Worm (Caenorhabditis elegans): Measurements from ENCODE around the gene C28H8.2.

C28H8.2 gene

ce11 chrIII:5938013-5938412 lies 17.9 kb downstream of the C28H8.2 start (continued):
- TF ChIP-seq zag-1 (tag; optimal IDR thresholded peaks at IDR 0.05) (no peak), hlh-30 (tag; optimal IDR thresholded peaks at IDR 0.05; ENCODE audit: insufficient read depth) (peak; percentile 93), arid-1 (GFP tag; conservative IDR thresholded peaks at IDR 0.05) (peak; percentile 9; the same call in 1 of the 2 replicates), dve-1 (tag; optimal IDR thresholded peaks at IDR 0.05; ENCODE audit: insufficient read depth) (peak; percentile 91), ztf-11 (tag; optimal IDR thresholded peaks at IDR 0.05) (no peak), lin-15B (tag; optimal IDR thresholded peaks at IDR 0.05) (no peak), nhr-111 (GFP tag; optimal IDR thresholded peaks at IDR 0.05) (no peak), lim-7 (GFP tag; IDR thresholded peaks at IDR 0.05) (no peak), dmd-8 (GFP tag; IDR thresholded peaks at IDR 0.05) (no peak), lir-3 (tag; optimal IDR thresholded peaks at IDR 0.05) (no peak), F26F4.8 (GFP tag; conservative IDR thresholded peaks at IDR 0.05) (no peak), nhr-77 (tag; optimal IDR thresholded peaks at IDR 0.05) (peak; percentile 12), nhr-42 (GFP tag; IDR thresholded peaks at IDR 0.05) (no peak), hif-1 (tag; optimal IDR thresholded peaks at IDR 0.05) (peak in 1 of 2 experiments; percentile 53), spr-1 (tag; optimal IDR thresholded peaks at IDR 0.05) (peak; percentile 54), rbr-2 (tag; optimal IDR thresholded peaks at IDR 0.05) (peak; percentile 66)

- TF ChIP-seq hlh-11 (tag; optimal IDR thresholded peaks at IDR 0.05) (peak; percentile 24), pqm-1 (tag; optimal IDR thresholded peaks at IDR 0.05) (peak; percentile 23), unc-39 (tag; optimal IDR thresholded peaks at IDR 0.05) (no peak), saeg-2 (GFP tag; IDR thresholded peaks at IDR 0.05) (no peak), ceh-44 (GFP tag; IDR thresholded peaks at IDR 0.05) (peak; percentile 18; the same call in 1 of the 2 replicates), vab-7 (GFP tag; IDR thresholded peaks at IDR 0.05) (no peak), Y75B8A.6 (GFP tag; IDR thresholded peaks at IDR 0.05) (no peak), set-16 (GFP tag; IDR thresholded peaks at IDR 0.05) (no peak), dmd-6 (GFP tag; IDR thresholded peaks at IDR 0.05) (0 out of 2 replicates have a peak, but pooled peaks have one; percentile 33), dmd-9 (GFP tag; IDR thresholded peaks at IDR 0.05) (no peak), ceh-20 (GFP tag; IDR thresholded peaks at IDR 0.05) (peak; percentile 58), skn-1 (tag; optimal IDR thresholded peaks at IDR 0.05) (no peak), lsy-2 (tag; optimal IDR thresholded peaks at IDR 0.05) (no peak), nhr-77 (tag; optimal IDR thresholded peaks at IDR 0.05) (peak; percentile 36), snpc-4 (tag; optimal IDR thresholded peaks at IDR 0.05) (no peak), tra-1 (GFP tag; IDR thresholded peaks at IDR 0.05) (0 out of 2 replicates have a peak, but pooled peaks have one; percentile 13), lin-38 (GFP tag; IDR thresholded peaks at IDR 0.05) (peak; percentile 43; the same call in 1 of the 2 replicates), unc-130 (GFP tag; optimal IDR thresholded peaks at IDR 0.05) (peak; percentile 84), daf-16 (GFP tag; optimal IDR thresholded peaks at IDR 0.05) (no peak), daf-16 (tag; optimal IDR thresholded peaks at IDR 0.05) (peak; percentile 78), madf-5 (GFP tag; IDR thresholded peaks at IDR 0.05) (no peak), php-3 (GFP tag; IDR thresholded peaks at IDR 0.05) (peak; percentile 78), hlh-30 (tag; optimal IDR thresholded peaks at IDR 0.05; ENCODE audit: insufficient read depth) (peak; percentile 67), T20F7.1 (GFP tag; optimal IDR thresholded peaks at IDR 0.05) (peak; percentile 23), gei-8 (GFP tag; optimal IDR thresholded peaks at IDR 0.05) (no peak), daf-12 (tag; optimal IDR thresholded peaks at IDR 0.05) (no peak), jun-1 (tag; optimal IDR thresholded peaks at IDR 0.05) (no peak), mes-2 (tag; optimal IDR thresholded peaks at IDR 0.05; ENCODE audit: poor library complexity, severe bottlenecking) (peak; percentile 27), Y48G9A.11 (GFP tag; IDR thresholded peaks at IDR 0.05) (peak; percentile 57; the same call in 1 of the 2 replicates), dve-1 (tag; optimal IDR thresholded peaks at IDR 0.05; ENCODE audit: insufficient read depth) (peak; percentile 73), Y105C5A.15 (GFP tag; IDR thresholded peaks at IDR 0.05) (no peak)
Observed at ce11 chrIII:5938790-5939452, 18.8 kb downstream of the C28H8.2 start.
